Worm (Caenorhabditis elegans): ENCODE measurements around the gene sri-78.

DNA sequence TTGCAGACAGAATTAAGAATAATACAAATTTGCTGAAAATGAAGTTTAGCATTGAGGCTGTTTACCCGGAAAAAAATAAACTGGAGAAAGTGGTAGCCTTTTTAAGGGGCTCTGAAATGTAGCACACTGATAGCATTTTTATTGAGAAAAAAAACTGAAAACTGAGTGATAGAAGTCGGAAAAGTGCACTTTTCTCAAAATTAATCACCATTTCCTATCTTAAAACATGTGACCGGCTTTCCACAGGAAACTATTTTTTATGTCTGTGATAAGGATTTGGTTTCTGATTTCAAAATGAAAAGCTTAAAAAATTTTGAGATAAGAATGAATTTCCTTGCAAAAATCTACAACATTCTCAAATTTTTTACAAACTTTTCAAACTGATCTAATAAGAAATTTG lies 35.8 kb downstream of the sri-78 start, which contains the start of gene ZC239.22:
- TF ChIP-seq nhr-25 (tag; optimal IDR thresholded peaks at IDR 0.05) (no peak), fkh-10 (GFP tag; optimal IDR thresholded peaks at IDR 0.05) (no peak), snpc-4 (tag; optimal IDR thresholded peaks at IDR 0.05) (no peak), fkh-2 (tag; optimal IDR thresholded peaks at IDR 0.05) (no peak), nhr-12 (tag; optimal IDR thresholded peaks at IDR 0.05) (no peak), elt-1 (tag; optimal IDR thresholded peaks at IDR 0.05) (no peak), fos-1 (tag; optimal IDR thresholded peaks at IDR 0.05) (no peak), mml-1 (tag; optimal IDR thresholded peaks at IDR 0.05) (no peak), ztf-11 (tag; optimal IDR thresholded peaks at IDR 0.05) (no peak), nhr-23 (tag; optimal IDR thresholded peaks at IDR 0.05) (no peak)

All from whole organism, L3 larva.